Fruit fly (Drosophila melanogaster): ENCODE data around the gene CG1812.
A peak's percentile ranks its signal among the peaks of the same experiment; 100 is the strongest.

The CG1812 gene

dm6 chrX:20480382-20480781, 31.0 kb upstream of the CG1812 start (continued):
- TF ChIP-seq CG6683 (GFP tag; optimal IDR thresholded peaks at IDR 0.05) (no peak), pho (GFP tag; optimal IDR thresholded peaks at IDR 0.05) (peak; percentile 67), sc (optimal IDR thresholded peaks at IDR 0.05) (no peak), sc (GFP tag; optimal IDR thresholded peaks at IDR 0.05) (peak; percentile 42), sqz (GFP tag; optimal IDR thresholded peaks at IDR 0.05) (no peak), CG13287 (GFP tag; IDR thresholded peaks at IDR 0.05; ENCODE audit: partially characterized antibody) (no peak), cad (GFP tag; optimal IDR thresholded peaks at IDR 0.05) (no peak), mld (GFP tag; IDR thresholded peaks at IDR 0.05; ENCODE audit: partially characterized antibody) (no peak), Elba2 (GFP tag; optimal IDR thresholded peaks at IDR 0.05) (peak; percentile 30), Gsc (GFP tag; IDR thresholded peaks at IDR 0.05) (no peak), CG7839 (tag; optimal IDR thresholded peaks at IDR 0.05) (peak; percentile 82), Antp (GFP tag; optimal IDR thresholded peaks at IDR 0.05) (no peak), Med (GFP tag) (peak; percentile 97), Tbp (GFP tag; optimal IDR thresholded peaks at IDR 0.05) (no peak), CG15696 (tag; optimal IDR thresholded peaks at IDR 0.05) (peak; percentile 35), tna (GFP tag; IDR thresholded peaks at IDR 0.05; ENCODE audit: partially characterized antibody) (no peak), CG4854 (GFP tag; optimal IDR thresholded peaks at IDR 0.05) (peak; percentile 29), CG4820 (GFP tag; optimal IDR thresholded peaks at IDR 0.05) (peak; percentile 69), ttk (GFP tag; IDR thresholded peaks at IDR 0.05) (no peak), croc (GFP tag; conservative IDR thresholded peaks at IDR 0.05) (no peak), Bdp1 (GFP tag; optimal IDR thresholded peaks at IDR 0.05) (peak; percentile 65), CG42726 (GFP tag; IDR thresholded peaks at IDR 0.05; ENCODE audit: partially characterized antibody) (no peak), CG12071 (GFP tag; optimal IDR thresholded peaks at IDR 0.05) (no peak), fru (optimal IDR thresholded peaks at IDR 0.05) (no peak), gt (GFP tag; IDR thresholded peaks at IDR 0.05) (no peak), CG9797 (GFP tag; optimal IDR thresholded peaks at IDR 0.05) (no peak), CG13424 (tag; optimal IDR thresholded peaks at IDR 0.05) (peak; percentile 48), Neu2 (GFP tag; optimal IDR thresholded peaks at IDR 0.05; ENCODE audit: borderline replicate concordance) (no peak), CG17612 (GFP tag; IDR thresholded peaks at IDR 0.05) (no peak), CG11398 (GFP tag; optimal IDR thresholded peaks at IDR 0.05) (peak; percentile 65), toy (GFP tag; IDR thresholded peaks at IDR 0.05) (no peak), CG3163 (GFP tag; optimal IDR thresholded peaks at IDR 0.05) (peak; percentile 21), D19A (tag; optimal IDR thresholded peaks at IDR 0.05) (no peak), tup (GFP tag; optimal IDR thresholded peaks at IDR 0.05) (peak; percentile 7), hkb (optimal IDR thresholded peaks at IDR 0.05) (no peak), hkb (GFP tag; IDR thresholded peaks at IDR 0.05) (peak; percentile 80), CG10366 (GFP tag; IDR thresholded peaks at IDR 0.05) (peak; percentile 78), btn (GFP tag; optimal IDR thresholded peaks at IDR 0.05) (peak; percentile 29), Hr78 (GFP tag; optimal IDR thresholded peaks at IDR 0.05) (no peak), gsb-n (tag; optimal IDR thresholded peaks at IDR 0.05) (no peak), CG8944 (GFP tag; optimal IDR thresholded peaks at IDR 0.05) (peak; percentile 76), ATbp (GFP tag; optimal IDR thresholded peaks at IDR 0.05) (peak; percentile 73), fd96Cb (tag; optimal IDR thresholded peaks at IDR 0.05) (peak; percentile 74), CG6813 (GFP tag; optimal IDR thresholded peaks at IDR 0.05) (peak; percentile 69), CG3847 (GFP tag; IDR thresholded peaks at IDR 0.05) (peak; percentile 45; the same call in 1 of the 2 replicates), CG7987 (GFP tag; optimal IDR thresholded peaks at IDR 0.05) (no peak), rib (GFP tag; IDR thresholded peaks at IDR 0.05) (no peak), dan (GFP tag; IDR thresholded peaks at IDR 0.05) (no peak), pum (GFP tag; optimal IDR thresholded peaks at IDR 0.05) (no peak), CG6854 (GFP tag; optimal IDR thresholded peaks at IDR 0.05) (no peak), CG7357 (GFP tag; IDR thresholded peaks at IDR 0.05) (peak; percentile 58; the same call in 1 of the 3 replicates), ash1 (GFP tag; optimal IDR thresholded peaks at IDR 0.05) (no peak)
